Fruit fly (Drosophila melanogaster): Measurements from ENCODE around the gene CG8326.
A peak's percentile ranks its signal among the peaks of the same experiment; 100 is the strongest.

Gene CG8326

DNA sequence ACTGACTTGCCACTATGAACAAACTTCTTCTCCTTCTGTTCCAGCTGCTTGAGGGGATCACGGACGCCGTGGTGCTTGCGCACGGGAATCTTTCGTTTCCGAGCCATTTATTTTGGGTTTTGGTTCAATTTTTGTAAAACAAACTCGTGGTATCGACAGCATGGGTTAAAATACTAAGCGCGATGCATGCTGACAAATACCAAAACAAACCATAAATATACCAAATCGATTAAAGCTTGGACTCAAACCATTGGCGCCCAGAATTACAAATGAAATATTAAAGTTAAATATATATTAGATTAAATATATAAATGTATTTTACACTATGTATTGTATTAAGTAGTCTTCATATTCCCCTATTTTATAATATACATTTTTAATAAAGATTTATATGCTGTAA lies at the start of gene CG8326:
Gene CG8326, minus strand, starts transcription at position 176 of the 400 bp plus-strand sequence.
- TF ChIP-seq noc (tag; optimal IDR thresholded peaks at IDR 0.05): no peak

dm6 chrX:17677953-17678668 lies 48.8 kb upstream of the CG8326 start:
- no peak for TF ChIP-seq noc (tag; optimal IDR thresholded peaks at IDR 0.05)

- TF ChIP-seq noc (tag; optimal IDR thresholded peaks at IDR 0.05): no peak
Measured at dm6 chrX:17671788-17672187, 42.5 kb upstream of the CG8326 start, which contains the start of gene CG12990. CG12990 (minus strand) TSS chrX:17671888.

- peak; percentile 41 for TF ChIP-seq noc (tag; optimal IDR thresholded peaks at IDR 0.05)
Measured at dm6 chrX:17659119-17659452, 29.8 kb upstream of the CG8326 start.

dm6 chrX:17658207-17659118 lies 29.2 kb upstream of the CG8326 start:
- no peak for TF ChIP-seq noc (tag; optimal IDR thresholded peaks at IDR 0.05)

DNA sequence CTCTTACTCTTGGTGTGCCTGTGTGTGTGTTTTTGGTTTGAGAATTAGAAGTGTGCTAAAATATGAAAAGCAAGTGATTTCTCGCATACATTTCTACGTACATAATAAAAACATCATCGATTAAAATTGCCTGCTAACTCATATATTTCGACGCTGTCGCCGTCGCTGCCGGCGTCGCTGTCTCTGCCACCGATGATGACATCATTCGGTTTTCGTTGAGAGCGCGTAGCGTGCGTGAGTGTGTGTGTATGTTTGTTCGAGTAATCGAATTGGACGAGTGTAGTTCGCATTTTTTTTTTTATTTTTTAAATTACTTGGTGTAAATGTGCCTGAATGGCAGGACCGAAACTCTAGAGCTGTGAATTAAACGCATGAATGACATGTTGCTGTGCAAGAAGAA lies 28.4 kb upstream of the CG8326 start:
- peak; percentile 10 for TF ChIP-seq noc (tag; optimal IDR thresholded peaks at IDR 0.05)

DNA sequence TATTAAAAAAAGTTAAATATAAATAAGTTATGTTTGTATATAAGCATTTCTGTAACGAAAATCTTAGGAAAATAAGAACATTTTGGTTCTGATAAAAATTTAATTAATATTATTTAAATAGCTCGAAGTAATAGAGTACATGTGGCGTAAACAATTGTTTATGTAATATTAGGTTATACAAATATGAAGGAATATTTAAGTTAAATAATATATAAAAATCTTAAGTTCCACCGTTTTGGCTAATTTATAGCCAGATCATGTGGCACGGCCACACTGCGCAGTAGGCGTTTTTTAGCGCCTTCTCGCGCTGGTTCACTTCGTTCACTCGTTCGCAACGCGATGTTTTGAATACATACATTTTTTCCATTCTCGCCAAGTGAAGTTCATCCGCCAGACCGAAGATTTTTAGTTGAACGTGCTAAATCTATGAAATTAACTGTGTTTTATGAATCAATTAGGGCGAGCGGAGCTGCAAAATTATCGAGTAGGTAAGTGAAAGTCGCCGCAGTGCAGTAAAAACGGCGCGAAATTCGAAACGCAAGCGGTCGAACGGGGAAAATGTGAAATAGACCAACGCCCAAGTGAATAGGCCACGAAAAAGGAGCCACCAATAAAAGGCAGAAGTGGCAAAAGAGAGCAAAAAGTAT lies 27.9 kb upstream of the CG8326 start, which contains the start of gene beta-Spec:
Gene beta-Spec, plus strand, starts transcription at position 323 of the 647 bp plus-strand sequence.
- TF ChIP-seq noc (tag; optimal IDR thresholded peaks at IDR 0.05): no peak

DNA sequence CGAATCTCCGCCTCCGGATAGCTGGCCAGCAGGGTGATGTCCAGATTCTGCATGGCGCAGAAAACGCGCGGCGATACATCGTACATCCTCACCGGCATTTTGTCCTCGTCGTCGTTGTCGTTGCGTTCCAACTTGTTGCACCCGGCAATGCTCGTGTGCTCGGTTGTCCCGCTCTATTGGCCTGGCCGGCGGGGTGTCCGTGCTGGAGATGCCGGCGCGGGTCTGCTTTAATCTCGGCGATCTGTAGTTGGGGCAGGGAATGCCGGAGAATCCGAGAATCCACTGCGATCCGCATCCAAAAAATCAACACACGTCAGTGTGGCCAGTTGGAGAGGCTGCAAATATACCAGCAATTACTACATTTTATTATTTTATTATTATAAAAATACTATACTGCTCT lies 27.2 kb upstream of the CG8326 start, which contains the start of gene IntS2:
Gene IntS2, minus strand, starts transcription at position 318 of the 400 bp plus-strand sequence.
- no peak for TF ChIP-seq noc (tag; optimal IDR thresholded peaks at IDR 0.05)

- TF ChIP-seq noc (tag; optimal IDR thresholded peaks at IDR 0.05): no peak
Measured at dm6 chrX:17651998-17652738, 22.9 kb upstream of the CG8326 start, which contains the start of gene RhoGAPp190. RhoGAPp190 (minus strand) TSS chrX:17652562.

DNA sequence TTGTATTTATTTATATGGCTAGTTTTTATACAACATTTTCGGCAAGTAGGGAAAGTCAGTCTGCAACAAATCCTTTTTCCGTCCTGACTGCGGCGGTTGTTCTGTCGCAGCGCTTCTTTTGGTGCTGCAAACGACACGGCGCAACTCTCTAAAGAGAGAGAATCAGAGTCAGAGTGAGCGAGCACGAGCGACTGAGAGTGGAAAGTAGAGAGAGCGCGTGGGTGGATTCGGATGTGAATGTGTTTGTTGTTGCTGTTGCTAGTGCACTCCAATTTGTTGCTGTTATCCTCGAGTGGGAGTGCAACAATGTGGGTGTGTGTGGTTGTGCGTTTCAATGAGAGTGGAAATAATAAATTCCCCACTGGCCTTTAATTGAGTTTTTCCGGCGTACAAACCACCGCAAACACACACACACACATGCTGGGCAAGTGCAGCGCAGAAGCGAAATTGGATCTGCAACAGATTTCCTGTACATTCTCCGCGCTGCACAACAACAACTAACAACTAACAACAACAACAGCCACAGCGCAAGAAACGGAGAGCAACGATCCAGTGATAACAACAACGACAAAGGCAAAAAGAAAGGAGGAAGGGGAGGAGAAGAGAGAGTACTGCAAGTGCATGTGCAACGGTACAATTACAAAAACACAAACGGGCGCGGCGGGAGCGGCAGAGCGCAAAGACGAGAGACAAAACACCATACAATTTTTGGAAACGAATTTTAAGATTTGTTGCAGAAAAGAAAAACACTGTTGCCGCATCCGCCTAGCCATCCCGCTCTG lies 22.1 kb upstream of the CG8326 start:
- no peak for TF ChIP-seq noc (tag; optimal IDR thresholded peaks at IDR 0.05)

DNA sequence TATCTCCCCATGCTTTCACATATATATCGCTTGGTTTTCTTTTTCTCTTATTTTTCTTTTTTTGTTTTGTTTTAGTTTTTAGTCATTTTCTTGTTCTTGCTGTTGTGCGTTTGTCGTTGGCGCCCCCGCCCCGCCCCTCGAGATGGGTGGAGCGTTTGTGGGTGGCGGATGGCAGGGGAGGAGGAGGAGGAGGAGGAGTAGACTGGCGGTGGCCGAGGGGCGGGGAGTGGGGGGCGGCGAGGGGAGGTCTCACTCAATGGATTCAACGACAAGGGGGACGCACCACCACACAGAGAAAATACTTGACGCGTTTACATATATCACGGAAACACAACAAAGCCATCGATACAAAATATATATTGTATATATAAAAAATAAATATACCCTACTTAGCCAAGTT lies 11.5 kb upstream of the CG8326 start:
- TF ChIP-seq noc (tag; optimal IDR thresholded peaks at IDR 0.05): no peak

- TF ChIP-seq noc (tag; optimal IDR thresholded peaks at IDR 0.05): no peak
Measured at dm6 chrX:17636001-17636400, 6.7 kb upstream of the CG8326 start, which contains the start of the genes CG8289 and CG5800. CG8289 (minus strand) TSS chrX:17636044. CG5800 (plus strand) TSS chrX:17636281.

dm6 chrX:17631996-17632612 lies 2.8 kb upstream of the CG8326 start, which contains the start of the genes corolla and ND-24:
corolla (minus strand) TSS chrX:17632047.
ND-24 (plus strand) TSS chrX:17632089.
- TF ChIP-seq noc (tag; optimal IDR thresholded peaks at IDR 0.05): peak; percentile 71
